Worm (Caenorhabditis elegans): Measurements from ENCODE around the gene pssy-2.
A peak's percentile ranks its signal among the peaks of the same experiment; 100 is the strongest.

pssy-2 gene

DNA sequence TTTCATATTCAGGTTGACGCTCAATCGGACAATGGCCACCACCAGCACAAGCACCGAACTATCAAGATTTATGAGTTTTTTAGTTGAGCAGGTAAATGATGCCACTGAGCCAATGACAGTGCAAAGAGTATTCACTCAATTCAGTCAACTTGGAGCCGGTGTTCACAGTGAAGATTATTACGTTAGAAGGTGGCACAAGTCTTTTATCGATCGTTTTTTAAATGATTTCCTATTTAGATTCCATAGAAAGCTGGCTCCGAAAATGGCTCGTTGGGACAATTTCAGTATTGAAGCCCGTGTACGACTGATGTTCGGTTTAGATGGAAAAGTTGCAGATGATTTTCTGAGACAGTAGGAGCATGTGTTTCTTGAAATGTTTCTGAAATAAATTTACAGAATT, 30.0 kb downstream of the pssy-2 start, which contains the start of gene T28A8.5:
Gene T28A8.5, plus strand, starts transcription at position 32 of the 400 bp plus-strand sequence.
- TF ChIP-seq ref-1 (GFP tag; conservative IDR thresholded peaks at IDR 0.05), result no peak
- TF ChIP-seq tab-1 (GFP tag; IDR thresholded peaks at IDR 0.05), result no peak
- TF ChIP-seq flt-1 (GFP tag; IDR thresholded peaks at IDR 0.05), result no peak
- TF ChIP-seq T22C8.4 (GFP tag; IDR thresholded peaks at IDR 0.05), result no peak
- TF ChIP-seq ztf-29 (GFP tag; IDR thresholded peaks at IDR 0.05), result no peak
- TF ChIP-seq klf-2 (GFP tag; conservative IDR thresholded peaks at IDR 0.05), result no peak
- TF ChIP-seq cog-1 (tag; optimal IDR thresholded peaks at IDR 0.05), result no peak
- TF ChIP-seq ztf-23 (GFP tag; IDR thresholded peaks at IDR 0.05), result no peak
- no peak for TF ChIP-seq med-1 (GFP tag; optimal IDR thresholded peaks at IDR 0.05; ENCODE audit: insufficient read depth)

DNA sequence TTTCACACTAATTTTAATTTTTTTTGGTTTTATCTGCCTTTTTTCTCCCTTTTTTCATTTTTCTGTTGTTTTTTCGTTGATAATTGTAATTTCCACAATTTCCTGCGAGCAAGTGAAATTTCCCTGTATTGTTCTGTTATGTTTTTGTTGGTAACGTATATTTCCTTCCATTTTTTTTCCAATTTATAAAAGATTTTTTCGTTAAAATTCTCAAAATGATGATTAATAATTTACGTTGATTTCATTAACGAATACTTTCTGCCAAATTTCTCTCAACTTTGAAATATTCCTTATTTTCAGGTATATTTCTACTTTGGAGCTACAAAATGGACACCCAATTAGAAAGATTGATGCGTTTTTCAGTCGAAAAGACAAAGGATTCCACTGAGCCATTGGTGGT, 30.9 kb downstream of the pssy-2 start, which contains the start of gene T28A8.8:
Gene T28A8.8, plus strand, starts transcription at position 301 of the 400 bp plus-strand sequence.
- no peak for TF ChIP-seq ztf-29 (GFP tag; IDR thresholded peaks at IDR 0.05)
- TF ChIP-seq T22C8.4 (GFP tag; IDR thresholded peaks at IDR 0.05), result no peak
- no peak for TF ChIP-seq ztf-23 (GFP tag; IDR thresholded peaks at IDR 0.05)
- TF ChIP-seq ref-1 (GFP tag; conservative IDR thresholded peaks at IDR 0.05), result no peak
- TF ChIP-seq flt-1 (GFP tag; IDR thresholded peaks at IDR 0.05), result no peak
- TF ChIP-seq cog-1 (tag; optimal IDR thresholded peaks at IDR 0.05), result no peak
- TF ChIP-seq tab-1 (GFP tag; IDR thresholded peaks at IDR 0.05), result no peak
- TF ChIP-seq klf-2 (GFP tag; conservative IDR thresholded peaks at IDR 0.05), result no peak
- TF ChIP-seq med-1 (GFP tag; optimal IDR thresholded peaks at IDR 0.05; ENCODE audit: insufficient read depth), result no peak

DNA sequence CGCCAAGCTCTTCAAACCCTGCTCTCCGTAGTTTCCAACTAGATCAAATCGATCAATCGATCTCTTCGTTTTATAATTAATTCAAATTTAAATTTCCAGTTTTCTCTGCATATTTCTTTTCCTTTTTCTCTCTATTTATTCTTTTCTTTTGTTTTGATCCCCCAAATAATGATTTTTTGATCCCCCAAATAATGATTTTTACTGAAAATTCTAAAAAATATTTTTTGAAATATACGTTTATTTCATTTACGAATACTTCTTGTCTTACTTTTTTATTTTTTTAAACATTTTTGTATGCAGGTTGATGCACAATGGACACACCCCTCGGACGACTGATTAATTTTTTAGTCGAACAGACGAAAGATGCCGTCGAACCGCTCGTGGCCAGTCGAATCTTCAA, 31.8 kb downstream of the pssy-2 start, which contains the start of gene T28A8.4:
Gene T28A8.4, plus strand, starts transcription at position 301 of the 400 bp plus-strand sequence.
- no peak for TF ChIP-seq tab-1 (GFP tag; IDR thresholded peaks at IDR 0.05)
- TF ChIP-seq klf-2 (GFP tag; conservative IDR thresholded peaks at IDR 0.05), result no peak
- no peak for TF ChIP-seq ref-1 (GFP tag; conservative IDR thresholded peaks at IDR 0.05)
- no peak for TF ChIP-seq ztf-29 (GFP tag; IDR thresholded peaks at IDR 0.05)
- TF ChIP-seq flt-1 (GFP tag; IDR thresholded peaks at IDR 0.05), result no peak
- no peak for TF ChIP-seq med-1 (GFP tag; optimal IDR thresholded peaks at IDR 0.05; ENCODE audit: insufficient read depth)
- TF ChIP-seq T22C8.4 (GFP tag; IDR thresholded peaks at IDR 0.05), result no peak
- no peak for TF ChIP-seq cog-1 (tag; optimal IDR thresholded peaks at IDR 0.05)
- TF ChIP-seq ztf-23 (GFP tag; IDR thresholded peaks at IDR 0.05), result no peak

DNA sequence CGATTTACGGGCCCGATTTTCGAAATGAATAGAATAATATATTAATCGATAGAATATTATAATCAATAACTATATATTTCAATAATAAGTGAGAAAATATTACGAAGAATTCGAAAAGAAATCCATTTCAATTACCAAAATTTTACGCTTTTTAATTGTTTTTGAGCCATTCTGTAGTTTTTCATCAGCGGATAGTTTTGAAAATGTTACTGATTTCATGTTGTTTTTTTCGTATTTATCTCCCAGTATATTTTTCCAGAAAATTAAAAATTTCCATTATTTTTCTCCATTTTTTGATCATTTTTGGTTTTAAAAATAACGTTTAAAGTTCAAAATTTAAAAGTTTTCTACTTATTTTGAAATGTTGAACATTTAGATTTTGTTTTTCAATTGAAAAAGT, 34.1 kb downstream of the pssy-2 start, which contains the start of gene T28A8.3:
Gene T28A8.3, plus strand, starts transcription at position 301 of the 400 bp plus-strand sequence.
- TF ChIP-seq flt-1 (GFP tag; IDR thresholded peaks at IDR 0.05) (no peak), cog-1 (tag; optimal IDR thresholded peaks at IDR 0.05) (no peak), T22C8.4 (GFP tag; IDR thresholded peaks at IDR 0.05) (no peak), ref-1 (GFP tag; conservative IDR thresholded peaks at IDR 0.05) (no peak), ztf-23 (GFP tag; IDR thresholded peaks at IDR 0.05) (no peak), med-1 (GFP tag; optimal IDR thresholded peaks at IDR 0.05; ENCODE audit: insufficient read depth) (no peak)

DNA sequence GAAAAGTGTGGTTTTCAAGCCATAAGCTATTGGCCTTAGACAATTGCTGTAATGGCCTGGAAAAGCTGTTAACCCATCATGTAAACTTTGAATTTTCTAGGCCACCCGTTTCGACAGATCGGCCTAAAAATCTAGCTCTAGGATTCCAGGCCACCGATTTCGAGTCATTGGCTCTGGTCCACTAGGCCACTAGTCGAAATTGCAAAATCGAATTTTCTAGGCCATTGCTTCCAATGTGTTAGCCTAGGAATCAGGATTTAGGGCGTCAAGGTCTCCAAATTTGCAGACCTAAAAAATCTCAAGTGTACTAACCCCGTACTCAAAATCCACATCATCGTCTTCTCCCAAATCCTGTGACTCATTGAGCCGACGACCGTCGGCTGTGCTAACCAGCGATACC, 39.1 kb downstream of the pssy-2 start:
- no peak for TF ChIP-seq T22C8.4 (GFP tag; IDR thresholded peaks at IDR 0.05)
- no peak for TF ChIP-seq ztf-29 (GFP tag; IDR thresholded peaks at IDR 0.05)
- TF ChIP-seq cog-1 (tag; optimal IDR thresholded peaks at IDR 0.05), result no peak
- TF ChIP-seq klf-2 (GFP tag; conservative IDR thresholded peaks at IDR 0.05), result no peak
- TF ChIP-seq med-1 (GFP tag; optimal IDR thresholded peaks at IDR 0.05; ENCODE audit: insufficient read depth), result no peak
- no peak for TF ChIP-seq ref-1 (GFP tag; conservative IDR thresholded peaks at IDR 0.05)
- no peak for TF ChIP-seq tab-1 (GFP tag; IDR thresholded peaks at IDR 0.05)
- no peak for TF ChIP-seq ztf-23 (GFP tag; IDR thresholded peaks at IDR 0.05)
- no peak for TF ChIP-seq flt-1 (GFP tag; IDR thresholded peaks at IDR 0.05)

DNA sequence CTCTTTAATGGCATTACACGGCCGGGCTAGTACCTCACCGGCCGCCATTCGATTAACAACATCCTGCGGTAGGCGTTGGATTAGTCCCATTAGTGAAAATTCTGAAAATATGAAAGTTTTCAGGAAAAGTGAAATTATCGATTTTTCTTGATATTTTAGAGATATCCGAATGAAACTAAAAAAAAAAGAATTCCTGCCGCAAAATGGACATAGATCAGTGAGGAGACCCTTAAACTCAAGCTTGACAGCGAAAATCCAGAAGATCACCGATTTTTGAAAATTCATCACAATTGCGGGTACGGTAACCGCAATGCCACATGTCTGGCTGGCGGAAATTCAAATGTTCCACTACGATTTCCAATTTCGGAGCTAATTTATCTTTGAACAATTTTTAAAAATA, 42.9 kb downstream of the pssy-2 start, which contains the start of gene mlh-1:
Gene mlh-1, minus strand, starts transcription at position 101 of the 400 bp plus-strand sequence.
- TF ChIP-seq tab-1 (GFP tag; IDR thresholded peaks at IDR 0.05) (no peak), klf-2 (GFP tag; conservative IDR thresholded peaks at IDR 0.05) (no peak), ztf-23 (GFP tag; IDR thresholded peaks at IDR 0.05) (no peak), T22C8.4 (GFP tag; IDR thresholded peaks at IDR 0.05) (peak; percentile 70)

DNA sequence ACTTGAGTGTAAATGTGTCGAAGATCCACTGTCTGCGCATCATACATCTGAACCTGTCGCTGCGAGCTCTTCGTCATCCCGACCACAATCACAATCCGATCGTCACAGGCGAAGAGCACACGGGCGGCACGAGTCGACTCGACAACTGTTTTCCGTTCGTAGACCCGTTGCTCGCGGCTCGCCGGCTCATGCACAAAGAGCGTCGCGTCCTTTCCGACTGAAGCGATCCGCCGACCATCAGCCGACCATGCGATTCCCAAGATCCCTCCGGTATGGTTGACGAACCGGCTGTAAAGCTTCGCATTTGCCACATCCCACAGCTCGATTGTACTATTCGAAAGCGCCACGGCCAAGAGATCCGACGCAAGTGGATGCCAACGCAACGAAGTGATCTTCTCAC, 46.8 kb downstream of the pssy-2 start:
- TF ChIP-seq med-1 (GFP tag; optimal IDR thresholded peaks at IDR 0.05; ENCODE audit: insufficient read depth) (no peak), flt-1 (GFP tag; IDR thresholded peaks at IDR 0.05) (no peak), tab-1 (GFP tag; IDR thresholded peaks at IDR 0.05) (no peak), ref-1 (GFP tag; conservative IDR thresholded peaks at IDR 0.05) (no peak), ztf-29 (GFP tag; IDR thresholded peaks at IDR 0.05) (no peak), klf-2 (GFP tag; conservative IDR thresholded peaks at IDR 0.05) (no peak), T22C8.4 (GFP tag; IDR thresholded peaks at IDR 0.05) (no peak), ztf-23 (GFP tag; IDR thresholded peaks at IDR 0.05) (no peak), cog-1 (tag; optimal IDR thresholded peaks at IDR 0.05) (no peak)

DNA sequence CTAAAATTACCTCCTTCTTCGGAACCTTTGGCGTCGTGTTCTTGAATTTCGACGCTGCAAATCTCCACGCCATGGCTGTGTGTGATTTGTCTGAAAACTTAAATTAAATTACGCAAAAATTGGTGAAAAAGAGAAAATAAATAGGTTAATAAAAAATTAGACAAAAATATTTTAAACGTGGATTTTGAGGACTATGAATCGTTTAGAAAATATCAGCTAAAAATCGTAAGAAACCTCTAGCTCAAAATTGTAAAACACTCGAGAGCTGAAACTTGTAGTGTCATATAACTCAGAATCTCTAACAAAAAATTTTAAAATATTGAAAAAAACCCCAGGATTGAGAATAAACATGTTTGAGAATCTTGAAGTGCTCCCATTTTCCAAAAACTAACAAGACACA, 52.4 kb downstream of the pssy-2 start, which contains the start of gene pod-1:
Gene pod-1, minus strand, starts transcription at position 101 of the 400 bp plus-strand sequence.
- TF ChIP-seq cog-1 (tag; optimal IDR thresholded peaks at IDR 0.05) (no peak), T22C8.4 (GFP tag; IDR thresholded peaks at IDR 0.05) (no peak), ref-1 (GFP tag; conservative IDR thresholded peaks at IDR 0.05) (no peak), tab-1 (GFP tag; IDR thresholded peaks at IDR 0.05) (no peak)
